Worm (Caenorhabditis elegans) whole organism, young adult: Measurements from ENCODE around the gene F38A1.15.

Experiments used
- B0336.3 ChIP-seq: fragments of 200-800 bp; sonication (Bioruptor generic); IDR thresholded peaks from 2 replicates; pipeline ENCODE4 v1.3.6; 2022; ENCODE audit warnings: missing genetic modification characterization, missing compliant biosample characterization
- F22D6.2 ChIP-seq: sonication (generic microtip); optimal IDR thresholded peaks from 2 replicates; lab custom pipeline; 2016; ENCODE audit warnings: mild to moderate bottlenecking, missing genetic modification characterization, missing compliant biosample characterization
- F37B4.10 ChIP-seq: fragments of 200-800 bp; sonication (Bioruptor generic); IDR thresholded peaks from 2 replicates; pipeline ENCODE4 v1.3.6; 2022; ENCODE audit warnings: missing genetic modification characterization, missing compliant biosample characterization
- F39B2.1 ChIP-seq: fragments of 200-800 bp; sonication (Bioruptor generic); IDR thresholded peaks from 2 replicates; pipeline ENCODE4 v1.3.6; 2022; ENCODE audit warnings: missing genetic modification reagents, missing genetic modification characterization, missing compliant biosample characterization
- F55B11.4 ChIP-seq: sonication (generic microtip); optimal IDR thresholded peaks from 2 replicates; lab custom pipeline; 2016; ENCODE audit warnings: missing compliant biosample characterization, missing genetic modification characterization, borderline replicate concordance; ENCODE audit not compliant: insufficient read depth
- F57A8.1 ChIP-seq: fragments of 200-800 bp; sonication (Bioruptor generic); optimal IDR thresholded peaks from 2 replicates; lab custom pipeline; 2018; ENCODE audit warnings: mild to moderate bottlenecking, missing genetic modification characterization, moderate library complexity, missing compliant biosample characterization
- K12H6.12 ChIP-seq: fragments of 200-800 bp; sonication (Bioruptor generic); optimal IDR thresholded peaks from 2 replicates; lab custom pipeline; 2018; ENCODE audit warnings: mild to moderate bottlenecking, missing genetic modification characterization, missing compliant biosample characterization
- T07F8.4 ChIP-seq: sonication (generic microtip); optimal IDR thresholded peaks from 2 replicates; lab custom pipeline; 2016; ENCODE audit warnings: mild to moderate bottlenecking, missing genetic modification characterization, moderate library complexity, missing compliant biosample characterization
- Y53G8AR.9 ChIP-seq: fragments of 200-800 bp; sonication (Bioruptor generic); conservative IDR thresholded peaks from 2 replicates; pipeline ENCODE4 v1.3.6; 2022; ENCODE audit warnings: missing genetic modification reagents, missing genetic modification characterization, missing compliant biosample characterization
- Y79H2A.3 ChIP-seq: fragments of 200-800 bp; sonication (Bioruptor generic); conservative IDR thresholded peaks from 2 replicates; pipeline ENCODE4 v1.3.6; 2022; ENCODE audit warnings: missing genetic modification reagents, missing genetic modification characterization, missing compliant biosample characterization
- aptf-3 ChIP-seq: fragments of 200-800 bp; sonication (Bioruptor generic); IDR thresholded peaks from 2 replicates; pipeline ENCODE4 v1.3.6; 2022; ENCODE audit warnings: missing genetic modification characterization, missing compliant biosample characterization
- atf-7 ChIP-seq: sonication (generic microtip); optimal IDR thresholded peaks from 2 replicates; lab custom pipeline; 2017; ENCODE audit warnings: mild to moderate bottlenecking, missing genetic modification characterization, missing compliant biosample characterization
- bed-1 ChIP-seq: fragments of 200-800 bp; sonication (Bioruptor generic); IDR thresholded peaks from 2 replicates; pipeline ENCODE4 v1.3.6; 2022; ENCODE audit warnings: missing genetic modification reagents, missing genetic modification characterization, missing compliant biosample characterization
- bed-2 ChIP-seq: fragments of 200-800 bp; sonication (Bioruptor generic); IDR thresholded peaks from 2 replicates; pipeline ENCODE4 v1.3.6; 2022; ENCODE audit warnings: missing genetic modification reagents, missing genetic modification characterization, missing compliant biosample characterization
- cebp-1 ChIP-seq, 2 experiments: fragments of 200-800 bp in 1 of 2; sonication (Bioruptor generic) in 1 of 2; sonication (generic microtip) in 1 of 2; IDR thresholded peaks in 1 of 2; optimal IDR thresholded peaks in 1 of 2; 2 replicates each; pipeline versions ENCODE4 v1.3.6 to Lab custom; 2017 to 2022; ENCODE audit warnings: missing compliant biosample characterization in 2 of 2, missing genetic modification characterization in 2 of 2, mild to moderate bottlenecking in 1 of 2, missing genetic modification reagents in 1 of 2, moderate library complexity in 1 of 2
- cebp-2 ChIP-seq: fragments of 200-800 bp; sonication (Bioruptor generic); IDR thresholded peaks from 2 replicates; pipeline ENCODE4 v1.3.6; 2022; ENCODE audit warnings: missing genetic modification characterization, missing compliant biosample characterization
- ceh-27 ChIP-seq: fragments of 200-800 bp; sonication (Bioruptor generic); optimal IDR thresholded peaks from 2 replicates; lab custom pipeline; 2018; ENCODE audit warnings: mild to moderate bottlenecking, missing genetic modification characterization, moderate library complexity, missing compliant biosample characterization
- ceh-58 ChIP-seq: fragments of 200-800 bp; sonication (Bioruptor generic); IDR thresholded peaks from 2 replicates; pipeline ENCODE4 v1.3.6; 2022; ENCODE audit warnings: missing genetic modification characterization, missing compliant biosample characterization
- ceh-79 ChIP-seq: sonication (generic microtip); optimal IDR thresholded peaks from 2 replicates; lab custom pipeline; 2017; ENCODE audit warnings: mild to moderate bottlenecking, missing genetic modification characterization, missing compliant biosample characterization
- ceh-91 ChIP-seq: fragments of 200-800 bp; sonication (Bioruptor generic); IDR thresholded peaks from 2 replicates; pipeline ENCODE4 v1.3.6; 2022; ENCODE audit warnings: missing genetic modification reagents, missing genetic modification characterization, missing compliant biosample characterization
- die-1 ChIP-seq: sonication (generic microtip); optimal IDR thresholded peaks from 2 replicates; lab custom pipeline; 2016; ENCODE audit warnings: missing genotype, mild to moderate bottlenecking, missing genetic modification characterization, missing compliant biosample characterization
- egl-18 ChIP-seq: fragments of 200-800 bp; sonication (Bioruptor generic); IDR thresholded peaks from 2 replicates; pipeline ENCODE4 v1.3.6; 2022; ENCODE audit warnings: missing genetic modification reagents, missing genetic modification characterization, missing compliant biosample characterization
- egl-44 ChIP-seq: fragments of 200-800 bp; sonication (Bioruptor generic); IDR thresholded peaks from 2 replicates; pipeline ENCODE4 v1.3.6; 2022; ENCODE audit warnings: missing genetic modification reagents, missing genetic modification characterization, missing compliant biosample characterization
- egrh-3 ChIP-seq: fragments of 200-800 bp; sonication (Bioruptor generic); IDR thresholded peaks from 2 replicates; pipeline ENCODE4 v1.3.6; 2022; ENCODE audit warnings: missing genetic modification reagents, missing genetic modification characterization, missing compliant biosample characterization
- ekl-4 ChIP-seq: fragments of 200-800 bp; sonication (Bioruptor generic); IDR thresholded peaks from 2 replicates; pipeline ENCODE4 v1.3.6; 2022; ENCODE audit warnings: missing genetic modification reagents, missing genetic modification characterization, missing compliant biosample characterization
- ets-4 ChIP-seq: fragments of 200-800 bp; sonication (Bioruptor generic); optimal IDR thresholded peaks from 2 replicates; lab custom pipeline; 2018; ENCODE audit warnings: mild to moderate bottlenecking, missing genetic modification characterization, missing compliant biosample characterization
- him-1 ChIP-seq: sonication (generic microtip); optimal IDR thresholded peaks from 2 replicates; lab custom pipeline; 2016; ENCODE audit warnings: missing genotype, missing genetic modification reagents, missing genetic modification characterization, missing compliant biosample characterization
- hlh-12 ChIP-seq: sonication (generic microtip); optimal IDR thresholded peaks from 2 replicates; lab custom pipeline; 2016; ENCODE audit warnings: missing genetic modification characterization, missing compliant biosample characterization
- hlh-26 ChIP-seq: fragments of 200-800 bp; sonication (Bioruptor generic); conservative IDR thresholded peaks from 2 replicates; pipeline ENCODE4 v1.3.6; 2022; ENCODE audit warnings: missing genetic modification reagents, missing genetic modification characterization, missing compliant biosample characterization
- hmg-20 ChIP-seq: fragments of 200-800 bp; sonication (Bioruptor generic); IDR thresholded peaks from 2 replicates; pipeline ENCODE4 v1.3.6; 2022; ENCODE audit warnings: missing genetic modification reagents, missing genetic modification characterization, missing compliant biosample characterization
- lin-26 ChIP-seq: fragments of 200-800 bp; sonication (Bioruptor generic); IDR thresholded peaks from 2 replicates; pipeline ENCODE4 v1.3.6; 2022; ENCODE audit warnings: missing genetic modification reagents, missing genetic modification characterization, missing compliant biosample characterization
- lin-35 ChIP-seq, 3 experiments: fragments of 150-350 bp in 2 of 3; sonication (generic microtip) in 1 of 3; optimal IDR thresholded peaks; 2 replicates each; lab custom pipeline; 2014 to 2018; ENCODE audit warnings: missing biosample characterization in 3 of 3, missing genetic modification characterization in 3 of 3, missing genetic modification reagents in 3 of 3
- lin-54 ChIP-seq: fragments of 200-800 bp; sonication (Bioruptor generic); optimal IDR thresholded peaks from 2 replicates; lab custom pipeline; 2018; ENCODE audit warnings: mild to moderate bottlenecking, missing genetic modification characterization, missing compliant biosample characterization
- lsy-27 ChIP-seq: sonication (generic microtip); optimal IDR thresholded peaks from 2 replicates; lab custom pipeline; 2017; ENCODE audit warnings: missing genetic modification characterization, mild to moderate bottlenecking, missing compliant biosample characterization, antibody characterized with exemption, missing genotype, borderline replicate concordance; ENCODE audit not compliant: insufficient read depth
- madf-10 ChIP-seq: sonication (generic microtip); optimal IDR thresholded peaks from 2 replicates; lab custom pipeline; 2016; ENCODE audit warnings: mild to moderate bottlenecking, missing genetic modification characterization, missing compliant biosample characterization
- madf-3 ChIP-seq: fragments of 200-800 bp; sonication (Bioruptor generic); IDR thresholded peaks from 2 replicates; pipeline ENCODE4 v1.3.6; 2022; ENCODE audit warnings: missing genetic modification reagents, missing genetic modification characterization, missing compliant biosample characterization
- mel-28 ChIP-seq: sonication (generic microtip); optimal IDR thresholded peaks from 2 replicates; lab custom pipeline; 2016; ENCODE audit warnings: borderline replicate concordance, mild to moderate bottlenecking, missing genetic modification characterization, missing compliant biosample characterization
- nfya-2 ChIP-seq: fragments of 200-800 bp; sonication (Bioruptor generic); IDR thresholded peaks from 2 replicates; pipeline ENCODE4 v1.3.6; 2022; ENCODE audit warnings: missing genetic modification reagents, missing genetic modification characterization, missing compliant biosample characterization
- nhr-27 ChIP-seq: fragments of 200-800 bp; sonication (Bioruptor generic); optimal IDR thresholded peaks from 2 replicates; lab custom pipeline; 2018; ENCODE audit warnings: mild to moderate bottlenecking, missing genetic modification characterization, moderate library complexity, missing compliant biosample characterization
- rcor-1 ChIP-seq: fragments of 200-800 bp; sonication (Bioruptor generic); IDR thresholded peaks from 2 replicates; pipeline ENCODE4 v1.3.6; 2022; ENCODE audit warnings: missing genetic modification reagents, missing genetic modification characterization, missing compliant biosample characterization
- rec-8 ChIP-seq, 2 experiments: sonication (generic microtip); optimal IDR thresholded peaks; 2 replicates each; lab custom pipeline; 2016; ENCODE audit warnings: mild to moderate bottlenecking in 2 of 2, missing genetic modification characterization in 2 of 2, missing genetic modification reagents in 2 of 2, missing genotype in 2 of 2, missing biosample characterization in 1 of 2, missing compliant biosample characterization in 1 of 2, moderate library complexity in 1 of 2
- sdz-38 ChIP-seq: sonication (generic microtip); optimal IDR thresholded peaks from 2 replicates; lab custom pipeline; 2016; ENCODE audit warnings: missing genotype, missing genetic modification characterization, missing compliant biosample characterization
- snpc-1.3 ChIP-seq: sonication (generic microtip); optimal IDR thresholded peaks from 2 replicates; lab custom pipeline; 2017; ENCODE audit warnings: missing genetic modification characterization, mild to moderate bottlenecking, missing compliant biosample characterization, antibody characterized with exemption, moderate library complexity, missing genotype, missing genetic modification reagents; ENCODE audit not compliant: insufficient read depth
- snpc-3.4 ChIP-seq: sonication (generic microtip); optimal IDR thresholded peaks from 2 replicates; lab custom pipeline; 2017; ENCODE audit warnings: missing genetic modification characterization, mild to moderate bottlenecking, missing compliant biosample characterization, antibody characterized with exemption, moderate library complexity, missing genotype, missing genetic modification reagents
- somi-1 ChIP-seq: fragments of 200-800 bp; sonication (Bioruptor generic); optimal IDR thresholded peaks from 2 replicates; lab custom pipeline; 2018; ENCODE audit warnings: mild to moderate bottlenecking, missing genetic modification characterization, missing compliant biosample characterization
- tbx-9 ChIP-seq: sonication (generic microtip); optimal IDR thresholded peaks from 2 replicates; lab custom pipeline; 2016; ENCODE audit warnings: borderline replicate concordance, missing genetic modification characterization, inconsistent platforms, missing compliant biosample characterization
- tlf-1 ChIP-seq: fragments of 200-800 bp; sonication (Bioruptor generic); optimal IDR thresholded peaks from 2 replicates; lab custom pipeline; 2018; ENCODE audit warnings: mild to moderate bottlenecking, missing genetic modification characterization, missing compliant biosample characterization
- zfh-2 ChIP-seq: fragments of 200-800 bp; sonication (Bioruptor generic); conservative IDR thresholded peaks from 2 replicates; pipeline ENCODE4 v1.3.6; 2022; ENCODE audit warnings: missing genetic modification reagents, missing genetic modification characterization, missing compliant biosample characterization

The F38A1.15 gene

ce11 chrIV:1274583-1274982 is 31.4 kb upstream of the F38A1.15 start, which contains the start of gene C09E9.1 (continued):
- TF ChIP-seq lsy-27 (tag; lab: Kevin White, UChicago) (no peak), die-1 (tag; lab: Kevin White, UChicago) (no peak), cebp-2 (GFP tag; lab: Robert Waterston, UW) (no peak), sdz-38 (tag; lab: Kevin White, UChicago) (no peak), K12H6.12 (tag; lab: Kevin White, UChicago) (peak; percentile 4), nhr-27 (tag; lab: Kevin White, UChicago) (no peak), Y53G8AR.9 (GFP tag; lab: Robert Waterston, UW) (0 out of 2 replicates have a peak, but pooled peaks have one; percentile 25), madf-3 (no peak), egl-18 (GFP tag; lab: Robert Waterston, UW) (no peak), hlh-12 (tag; lab: Kevin White, UChicago) (no peak), ekl-4 (GFP tag; lab: Robert Waterston, UW) (peak; percentile 61), nfya-2 (no peak), ceh-79 (tag; lab: Kevin White, UChicago) (no peak), rec-8 (tag; optimal IDR thresholded peaks at IDR 0.05; lab: Kevin White, UChicago) (no peak), T07F8.4 (tag; lab: Kevin White, UChicago) (no peak), aptf-3 (no peak), tlf-1 (GFP tag; lab: Kevin White, UChicago) (no peak), F39B2.1 (no peak), F57A8.1 (GFP tag; lab: Kevin White, UChicago) (no peak), mel-28 (tag; lab: Kevin White, UChicago) (no peak), ceh-27 (GFP tag; lab: Kevin White, UChicago) (peak; percentile 9), ceh-91 (GFP tag; lab: Robert Waterston, UW) (no peak), lin-26 (GFP tag; lab: Robert Waterston, UW) (no peak), atf-7 (tag; lab: Kevin White, UChicago) (no peak), F55B11.4 (tag; lab: Kevin White, UChicago) (no peak), madf-10 (no peak), hmg-20 (GFP tag; lab: Robert Waterston, UW) (no peak), bed-2 (GFP tag; lab: Robert Waterston, UW) (no peak), ets-4 (no peak), lin-54 (GFP tag; lab: Kevin White, UChicago) (peak; percentile 79), snpc-1.3 (tag; lab: Kevin White, UChicago) (no peak), snpc-3.4 (tag; lab: Kevin White, UChicago) (no peak), egl-44 (no peak), B0336.3 (GFP tag; lab: Robert Waterston, UW) (no peak), Y79H2A.3 (no peak), F37B4.10 (GFP tag; lab: Robert Waterston, UW) (no peak), zfh-2 (peak; percentile 88)

- TF ChIP-seq rcor-1 (no peak), egrh-3 (no peak), somi-1 (no peak), cebp-1 (GFP tag; IDR thresholded peaks at IDR 0.05; lab: Robert Waterston, UW) (no peak), cebp-1 (tag; optimal IDR thresholded peaks at IDR 0.05; lab: Kevin White, UChicago) (no peak), him-1 (tag; lab: Kevin White, UChicago) (no peak), F22D6.2 (tag; lab: Kevin White, UChicago) (no peak), hlh-26 (no peak), ceh-58 (GFP tag; lab: Robert Waterston, UW) (no peak), tbx-9 (tag; lab: Kevin White, UChicago) (no peak), bed-1 (GFP tag; lab: Robert Waterston, UW) (no peak), sdz-38 (tag; lab: Kevin White, UChicago) (no peak), lin-35 (GFP tag; optimal IDR thresholded peaks at IDR 0.05; lab: Kevin White, UChicago) (no peak)
- TF ChIP-seq, all 124 proteins: peak for 0
These were observed 23.5 kb upstream of the F38A1.15 start, which contains the start of gene clec-170 for ce11 chrIV:1266724-1267123. Gene clec-170, plus strand, starts transcription at chrIV:1266866.
